Worm (Caenorhabditis elegans) whole organism, young adult: ENCODE results near the gene lido-10.

Experiments used
- B0019.2 ChIP-seq: fragments of 200-800 bp; sonication (Bioruptor generic); conservative IDR thresholded peaks from 2 replicates; pipeline ENCODE4 v1.3.6; 2022; ENCODE audit warnings: missing genetic modification reagents, missing genetic modification characterization, missing compliant biosample characterization
- F49E8.2 ChIP-seq: sonication (generic microtip); optimal IDR thresholded peaks from 3 replicates; lab custom pipeline; 2017; ENCODE audit warnings: missing genetic modification characterization, mild to moderate bottlenecking, missing compliant biosample characterization, antibody characterized with exemption, moderate library complexity; ENCODE audit not compliant: insufficient read depth
- F57A8.1 ChIP-seq: fragments of 200-800 bp; sonication (Bioruptor generic); optimal IDR thresholded peaks from 2 replicates; lab custom pipeline; 2018; ENCODE audit warnings: mild to moderate bottlenecking, missing genetic modification characterization, moderate library complexity, missing compliant biosample characterization
- K11D2.4 ChIP-seq: fragments of 200-800 bp; sonication (Bioruptor generic); IDR thresholded peaks from 2 replicates; pipeline ENCODE4 v1.3.6; 2022; ENCODE audit warnings: missing genetic modification reagents, missing genetic modification characterization, missing compliant biosample characterization
- Y53G8AR.9 ChIP-seq: fragments of 200-800 bp; sonication (Bioruptor generic); conservative IDR thresholded peaks from 2 replicates; pipeline ENCODE4 v1.3.6; 2022; ENCODE audit warnings: missing genetic modification reagents, missing genetic modification characterization, missing compliant biosample characterization
- Y56A3A.18 ChIP-seq: fragments of 200-800 bp; sonication (Bioruptor generic); IDR thresholded peaks from 2 replicates; pipeline ENCODE4 v1.3.6; 2022; ENCODE audit warnings: missing genetic modification reagents, missing genetic modification characterization, missing compliant biosample characterization
- Y67H2A.10 ChIP-seq: fragments of 200-800 bp; sonication (Bioruptor generic); conservative IDR thresholded peaks from 2 replicates; pipeline ENCODE4 v1.3.6; 2022; ENCODE audit warnings: missing genetic modification reagents, missing genetic modification characterization, missing compliant biosample characterization
- attf-3 ChIP-seq: fragments of 200-800 bp; sonication (Bioruptor generic); conservative IDR thresholded peaks from 2 replicates; pipeline ENCODE4 v1.3.6; 2022; ENCODE audit warnings: missing genetic modification reagents, missing genetic modification characterization, missing compliant biosample characterization
- attf-6 ChIP-seq: fragments of 200-800 bp; sonication (Bioruptor generic); IDR thresholded peaks from 2 replicates; pipeline ENCODE4 v1.3.6; 2022; ENCODE audit warnings: missing genetic modification reagents, missing genetic modification characterization, missing compliant biosample characterization
- bed-2 ChIP-seq: fragments of 200-800 bp; sonication (Bioruptor generic); IDR thresholded peaks from 2 replicates; pipeline ENCODE4 v1.3.6; 2022; ENCODE audit warnings: missing genetic modification reagents, missing genetic modification characterization, missing compliant biosample characterization
- ccch-3 ChIP-seq: fragments of 200-800 bp; sonication (Bioruptor generic); optimal IDR thresholded peaks from 2 replicates; lab custom pipeline; 2018; ENCODE audit warnings: mild to moderate bottlenecking, missing genetic modification characterization, missing compliant biosample characterization
- cebp-1 ChIP-seq, 2 experiments: fragments of 200-800 bp in 1 of 2; sonication (Bioruptor generic) in 1 of 2; sonication (generic microtip) in 1 of 2; IDR thresholded peaks in 1 of 2; optimal IDR thresholded peaks in 1 of 2; 2 replicates each; pipeline versions ENCODE4 v1.3.6 to Lab custom; 2017 to 2022; ENCODE audit warnings: missing compliant biosample characterization in 2 of 2, missing genetic modification characterization in 2 of 2, mild to moderate bottlenecking in 1 of 2, missing genetic modification reagents in 1 of 2, moderate library complexity in 1 of 2
- ceh-100 ChIP-seq: fragments of 200-800 bp; sonication (Bioruptor generic); IDR thresholded peaks from 2 replicates; pipeline ENCODE4 v1.3.6; 2022; ENCODE audit warnings: missing genetic modification reagents, missing genetic modification characterization, missing compliant biosample characterization
- fkh-3 ChIP-seq: sonication (generic microtip); optimal IDR thresholded peaks from 2 replicates; lab custom pipeline; 2016; ENCODE audit warnings: mild to moderate bottlenecking, missing genetic modification characterization, missing compliant biosample characterization
- gei-17 ChIP-seq: fragments of 200-800 bp; sonication (Bioruptor generic); optimal IDR thresholded peaks from 2 replicates; lab custom pipeline; 2018; ENCODE audit warnings: mild to moderate bottlenecking, missing genetic modification characterization, missing compliant biosample characterization
- hmg-1.2 ChIP-seq: fragments of 200-800 bp; sonication (Bioruptor generic); IDR thresholded peaks from 2 replicates; pipeline ENCODE4 v1.3.6; 2022; ENCODE audit warnings: missing genetic modification reagents, missing genetic modification characterization, missing compliant biosample characterization
- hsf-1 ChIP-seq: fragments of 200-800 bp; sonication (Bioruptor generic); IDR thresholded peaks from 2 replicates; pipeline ENCODE4 v1.3.6; 2022; ENCODE audit warnings: missing genetic modification reagents, missing genetic modification characterization, missing compliant biosample characterization
- let-607 ChIP-seq, 2 experiments: fragments of 200-800 bp in 1 of 2; sonication (Bioruptor generic) in 1 of 2; sonication (generic microtip) in 1 of 2; optimal IDR thresholded peaks; 2 replicates each; lab custom pipeline; 2016 to 2018; ENCODE audit warnings: mild to moderate bottlenecking in 2 of 2, missing compliant biosample characterization in 2 of 2, missing genetic modification characterization in 2 of 2, moderate library complexity in 2 of 2, missing genotype in 1 of 2
- lin-26 ChIP-seq: fragments of 200-800 bp; sonication (Bioruptor generic); IDR thresholded peaks from 2 replicates; pipeline ENCODE4 v1.3.6; 2022; ENCODE audit warnings: missing genetic modification reagents, missing genetic modification characterization, missing compliant biosample characterization
- lsl-1 ChIP-seq: fragments of 200-800 bp; sonication (Bioruptor generic); optimal IDR thresholded peaks from 2 replicates; lab custom pipeline; 2018; ENCODE audit warnings: mild to moderate bottlenecking, missing genetic modification characterization, moderate library complexity, missing compliant biosample characterization
- madf-10 ChIP-seq: sonication (generic microtip); optimal IDR thresholded peaks from 2 replicates; lab custom pipeline; 2016; ENCODE audit warnings: mild to moderate bottlenecking, missing genetic modification characterization, missing compliant biosample characterization
- madf-6 ChIP-seq: fragments of 200-800 bp; sonication (Bioruptor generic); IDR thresholded peaks from 2 replicates; pipeline ENCODE4 v1.3.6; 2022; ENCODE audit warnings: missing genetic modification reagents, missing genetic modification characterization, missing compliant biosample characterization
- mcd-1 ChIP-seq: fragments of 200-800 bp; sonication (Bioruptor generic); IDR thresholded peaks from 2 replicates; pipeline ENCODE4 v1.3.6; 2022; ENCODE audit warnings: missing genetic modification reagents, missing genetic modification characterization, missing compliant biosample characterization
- nhr-27 ChIP-seq: fragments of 200-800 bp; sonication (Bioruptor generic); optimal IDR thresholded peaks from 2 replicates; lab custom pipeline; 2018; ENCODE audit warnings: mild to moderate bottlenecking, missing genetic modification characterization, moderate library complexity, missing compliant biosample characterization
- pbrm-1 ChIP-seq: fragments of 200-800 bp; sonication (Bioruptor generic); IDR thresholded peaks from 2 replicates; pipeline ENCODE4 v1.3.6; 2022; ENCODE audit warnings: missing genetic modification reagents, missing genetic modification characterization, missing compliant biosample characterization
- pha-4 ChIP-seq: fragments of 150-350 bp; sonication (generic microtip); optimal IDR thresholded peaks from 2 replicates; lab custom pipeline; 2014; ENCODE audit warnings: missing biosample characterization, missing genetic modification reagents, missing genetic modification characterization
- sdz-38 ChIP-seq: sonication (generic microtip); optimal IDR thresholded peaks from 2 replicates; lab custom pipeline; 2016; ENCODE audit warnings: missing genotype, missing genetic modification characterization, missing compliant biosample characterization
- snpc-1.1 ChIP-seq: sonication (generic microtip); optimal IDR thresholded peaks from 2 replicates; lab custom pipeline; 2017; ENCODE audit warnings: missing genetic modification characterization, mild to moderate bottlenecking, missing compliant biosample characterization, antibody characterized with exemption, moderate library complexity, missing genotype, missing genetic modification reagents; ENCODE audit not compliant: insufficient read depth
- somi-1 ChIP-seq: fragments of 200-800 bp; sonication (Bioruptor generic); optimal IDR thresholded peaks from 2 replicates; lab custom pipeline; 2018; ENCODE audit warnings: mild to moderate bottlenecking, missing genetic modification characterization, missing compliant biosample characterization
- sptf-2 ChIP-seq: fragments of 200-800 bp; sonication (Bioruptor generic); optimal IDR thresholded peaks from 2 replicates; lab custom pipeline; 2018; ENCODE audit warnings: mild to moderate bottlenecking, missing genetic modification characterization, missing compliant biosample characterization
- unc-62 ChIP-seq: fragments of 150-350 bp; optimal IDR thresholded peaks from 2 replicates; lab custom pipeline; 2014; ENCODE audit warnings: missing biosample characterization, missing genetic modification reagents, missing genetic modification characterization
- zfh-2 ChIP-seq: fragments of 200-800 bp; sonication (Bioruptor generic); conservative IDR thresholded peaks from 2 replicates; pipeline ENCODE4 v1.3.6; 2022; ENCODE audit warnings: missing genetic modification reagents, missing genetic modification characterization, missing compliant biosample characterization
- ztf-25 ChIP-seq: fragments of 200-800 bp; sonication (Bioruptor generic); IDR thresholded peaks from 2 replicates; pipeline ENCODE4 v1.3.6; 2022; ENCODE audit warnings: missing genetic modification reagents, missing genetic modification characterization, missing compliant biosample characterization
- ztf-26 ChIP-seq: sonication (generic microtip); optimal IDR thresholded peaks from 2 replicates; lab custom pipeline; 2017; ENCODE audit warnings: missing genetic modification characterization, missing compliant biosample characterization
- ztf-28 ChIP-seq: fragments of 200-800 bp; sonication (Bioruptor generic); IDR thresholded peaks from 2 replicates; pipeline ENCODE4 v1.3.6; 2022; ENCODE audit warnings: missing genetic modification reagents, missing genetic modification characterization, missing compliant biosample characterization

Gene lido-10

ce11 chrII:2962531-2963164 lies 39.7 kb upstream of the lido-10 start:
- TF ChIP-seq hmg-1.2 (GFP tag; lab: Robert Waterston, UW) (peak; percentile 40; the same call in 1 of the 2 replicates), ztf-26 (tag; lab: Kevin White, UChicago) (no peak), zfh-2 (GFP tag; lab: Robert Waterston, UW) (peak; percentile 76), mcd-1 (GFP tag; lab: Robert Waterston, UW) (0 out of 2 replicates have a peak, but pooled peaks have one; percentile 8)

- TF ChIP-seq zfh-2 (GFP tag; lab: Robert Waterston, UW) = 0 out of 2 replicates have a peak, but pooled peaks have one; percentile 15
- no peak for TF ChIP-seq F57A8.1
Measured at ce11 chrII:2963619-2964018, 38.7 kb upstream of the lido-10 start.

ce11 chrII:2965215-2965998 lies 36.9 kb upstream of the lido-10 start:
- peak; percentile 50; the same call in 1 of the 2 replicates for TF ChIP-seq zfh-2 (GFP tag; lab: Robert Waterston, UW)
- TF ChIP-seq ceh-100 (GFP tag; lab: Robert Waterston, UW) = no peak

- TF ChIP-seq nhr-27 (tag; lab: Kevin White, UChicago) (no peak), pha-4 (tag; lab: Kevin White, UChicago) (no peak), attf-6 (GFP tag; lab: Robert Waterston, UW) (no peak), hsf-1 (GFP tag; lab: Robert Waterston, UW) (0 out of 2 replicates have a peak, but pooled peaks have one; percentile 28), let-607 (tag; optimal IDR thresholded peaks at IDR 0.05; lab: Kevin White, UChicago) (no peak), zfh-2 (GFP tag; lab: Robert Waterston, UW) (no peak), ztf-28 (GFP tag; lab: Robert Waterston, UW) (0 out of 2 replicates have a peak, but pooled peaks have one; percentile 26), Y67H2A.10 (GFP tag; lab: Robert Waterston, UW) (no peak), ztf-25 (GFP tag; lab: Robert Waterston, UW) (no peak), attf-3 (GFP tag; lab: Robert Waterston, UW) (no peak), ccch-3 (no peak), bed-2 (GFP tag; lab: Robert Waterston, UW) (no peak)
Measured at ce11 chrII:2966350-2966749, 36.0 kb upstream of the lido-10 start.

- TF ChIP-seq hmg-1.2 (GFP tag; lab: Robert Waterston, UW) = peak; percentile 94
- no peak for TF ChIP-seq fkh-3
- no peak for TF ChIP-seq Y53G8AR.9 (GFP tag; lab: Robert Waterston, UW)
- TF ChIP-seq, all 124 proteins: peak for 1
Measured at ce11 chrII:2967064-2967463, 35.2 kb upstream of the lido-10 start.

ce11 chrII:2973940-2974402 lies 28.3 kb upstream of the lido-10 start:
- TF ChIP-seq pbrm-1 (peak; percentile 97), unc-62 (GFP tag; lab: Kevin White, UChicago) (no peak), madf-10 (tag; lab: Kevin White, UChicago) (peak; percentile 18), madf-6 (GFP tag; lab: Robert Waterston, UW) (peak; percentile 47; the same call in 1 of the 2 replicates), Y67H2A.10 (GFP tag; lab: Robert Waterston, UW) (peak; percentile 59; the same call in 1 of the 2 replicates), snpc-1.1 (tag; lab: Kevin White, UChicago) (no peak), K11D2.4 (GFP tag; lab: Robert Waterston, UW) (peak; percentile 97), B0019.2 (GFP tag; lab: Robert Waterston, UW) (no peak), cebp-1 (GFP tag; IDR thresholded peaks at IDR 0.05; lab: Robert Waterston, UW) (peak; percentile 64; the same call in 1 of the 2 replicates), cebp-1 (tag; optimal IDR thresholded peaks at IDR 0.05; lab: Kevin White, UChicago) (peak; percentile 92), lin-26 (GFP tag; lab: Robert Waterston, UW) (peak; percentile 75), F49E8.2 (no peak), lsl-1 (GFP tag; lab: Kevin White, UChicago) (no peak), gei-17 (GFP tag; lab: Kevin White, UChicago) (peak; percentile 85), Y56A3A.18 (GFP tag; lab: Robert Waterston, UW) (peak; percentile 44; the same call in 1 of the 2 replicates), somi-1 (peak; percentile 96), sdz-38 (tag; lab: Kevin White, UChicago) (no peak), sptf-2 (peak; percentile 4)
